Fruit fly (Drosophila melanogaster) whole organism, pupa: ENCODE measurements around the gene Rpn13R.

Experiments
- CG10348 ChIP-seq: fragments of 200-800 bp; sonication (Bioruptor generic); IDR thresholded peaks from 2 replicates; pipeline ENCODE4 v1.3.6; 2022; ENCODE audit warnings: missing biosample characterization, missing genetic modification characterization
- CG12605 ChIP-seq: fragments of 200-800 bp; sonication (Bioruptor generic); IDR thresholded peaks from 2 replicates; pipeline ENCODE4 v1.3.6; 2022; ENCODE audit warnings: missing biosample characterization, missing genetic modification characterization
- CG13204 ChIP-seq: fragments of 200-800 bp; sonication (Bioruptor generic); optimal IDR thresholded peaks from 2 replicates; lab custom pipeline; 2018; ENCODE audit warnings: missing biosample characterization, mild to moderate bottlenecking, missing genetic modification characterization, moderate library complexity
- CG14655 ChIP-seq: fragments of 200-800 bp; sonication (Bioruptor generic); optimal IDR thresholded peaks from 3 replicates; lab custom pipeline; 2017; ENCODE audit warnings: mild to moderate bottlenecking, missing biosample characterization, missing genetic modification reagents, missing genetic modification characterization
- CG15710 ChIP-seq: fragments of 200-800 bp; sonication (Bioruptor generic); optimal IDR thresholded peaks from 2 replicates; lab custom pipeline; 2018; ENCODE audit warnings: missing biosample characterization, mild to moderate bottlenecking, missing genetic modification characterization, moderate library complexity
- CG17806 ChIP-seq: fragments of 200-800 bp; sonication (Bioruptor generic); optimal IDR thresholded peaks from 2 replicates; lab custom pipeline; 2018; ENCODE audit warnings: missing biosample characterization, mild to moderate bottlenecking, missing genetic modification characterization, moderate library complexity
- CG32121 ChIP-seq: fragments of 200-800 bp; sonication (Bioruptor generic); IDR thresholded peaks from 2 replicates; pipeline ENCODE4 v1.3.6; 2022; ENCODE audit warnings: missing biosample characterization, missing genetic modification characterization
- CG34367 ChIP-seq: fragments of 200-800 bp; sonication (Bioruptor generic); optimal IDR thresholded peaks from 2 replicates; lab custom pipeline; 2018; ENCODE audit warnings: missing biosample characterization, mild to moderate bottlenecking, missing genetic modification characterization
- CG4496 ChIP-seq: fragments of 200-800 bp; sonication (Bioruptor generic); IDR thresholded peaks from 3 replicates; pipeline ENCODE4 v1.3.6; 2022; ENCODE audit warnings: missing biosample characterization, missing genetic modification characterization
- CG8159 ChIP-seq: fragments of 200-800 bp; sonication (Bioruptor generic); optimal IDR thresholded peaks from 3 replicates; lab custom pipeline; 2018; ENCODE audit warnings: missing biosample characterization, mild to moderate bottlenecking, missing genetic modification characterization, moderate library complexity
- CG8301 ChIP-seq: fragments of 200-800 bp; sonication (Bioruptor generic); optimal IDR thresholded peaks from 2 replicates; lab custom pipeline; 2018; ENCODE audit warnings: missing biosample characterization, mild to moderate bottlenecking, missing genetic modification characterization
- CG9948 ChIP-seq: fragments of 200-800 bp; sonication (Bioruptor generic); optimal IDR thresholded peaks from 2 replicates; lab custom pipeline; 2018; ENCODE audit warnings: missing biosample characterization, mild to moderate bottlenecking, missing genetic modification characterization, moderate library complexity
- D1 ChIP-seq: fragments of 200-800 bp; sonication (Bioruptor generic); optimal IDR thresholded peaks from 2 replicates; lab custom pipeline; 2018; ENCODE audit warnings: missing biosample characterization, mild to moderate bottlenecking, missing genetic modification characterization, moderate library complexity
- EcR ChIP-seq: fragments of 200-800 bp; sonication (Bioruptor generic); optimal IDR thresholded peaks from 3 replicates; lab custom pipeline; 2019; ENCODE audit warnings: missing biosample characterization, missing genetic modification characterization, mild to moderate bottlenecking, moderate library complexity, missing genetic modification reagents
- Ets98B ChIP-seq: fragments of 200-800 bp; sonication (Bioruptor generic); IDR thresholded peaks from 2 replicates; pipeline ENCODE4 v1.3.6; 2022; ENCODE audit warnings: missing biosample characterization, missing genetic modification characterization
- Pif1A ChIP-seq: fragments of 200-800 bp; sonication (Bioruptor generic); optimal IDR thresholded peaks from 3 replicates; lab custom pipeline; 2016; ENCODE audit warnings: missing biosample characterization, missing genetic modification characterization
- Pif1B ChIP-seq: fragments of 200-800 bp; sonication (Bioruptor generic); optimal IDR thresholded peaks from 3 replicates; lab custom pipeline; 2016; ENCODE audit warnings: missing biosample characterization, missing genetic modification characterization
- Snoo ChIP-seq: fragments of 200-800 bp; sonication (Bioruptor generic); optimal IDR thresholded peaks from 3 replicates; lab custom pipeline; 2017; ENCODE audit warnings: missing biosample characterization, mild to moderate bottlenecking, missing genetic modification characterization, inconsistent platforms
- fd96Ca ChIP-seq: fragments of 200-800 bp; sonication (Bioruptor generic); IDR thresholded peaks from 3 replicates; pipeline ENCODE4 v1.3.6; 2022; ENCODE audit warnings: missing biosample characterization, missing genetic modification characterization
- gl ChIP-seq: fragments of 200-800 bp; sonication (Bioruptor generic); optimal IDR thresholded peaks from 2 replicates; lab custom pipeline; 2018; ENCODE audit warnings: missing biosample characterization, mild to moderate bottlenecking, missing genetic modification characterization
- rn ChIP-seq: fragments of 200-800 bp; sonication (Bioruptor generic); IDR thresholded peaks from 2 replicates; pipeline ENCODE4 v1.3.6; 2022; ENCODE audit warnings: missing biosample characterization, missing genetic modification characterization

The Rpn13R gene

dm6 chrX:5131598-5131997 lies at the start of gene Rpn13R:
TSS of gene Rpn13R (plus strand) at chrX:5131898.
- TF ChIP-seq Snoo (tag; lab: Kevin White, UChicago) (no peak), rn (GFP tag; lab: Robert Waterston, UW) (no peak), Pif1B (GFP tag; lab: Kevin White, UChicago) (no peak), CG13204 (GFP tag; lab: Kevin White, UChicago) (no peak), CG12605 (no peak), gl (tag; lab: Kevin White, UChicago) (no peak), CG17806 (tag; lab: Kevin White, UChicago) (no peak), D1 (no peak), CG4496 (GFP tag; lab: Robert Waterston, UW) (no peak)
- TF ChIP-seq, all 21 proteins: peak for 0

dm6 chrX:5082354-5082818 lies 49.3 kb upstream of the Rpn13R start:
- TF ChIP-seq CG13204 (GFP tag; lab: Kevin White, UChicago) (peak; percentile 71), D1 (no peak), Pif1A (GFP tag; lab: Kevin White, UChicago) (peak; percentile 43), gl (tag; lab: Kevin White, UChicago) (peak; percentile 75), CG17806 (tag; lab: Kevin White, UChicago) (peak; percentile 46), CG34367 (peak; percentile 73), Snoo (tag; lab: Kevin White, UChicago) (peak; percentile 25), CG14655 (GFP tag; lab: Kevin White, UChicago) (peak; percentile 78), rn (GFP tag; lab: Robert Waterston, UW) (0 out of 2 replicates have a peak, but pooled peaks have one; percentile 25), CG9948 (peak; percentile 15), CG32121 (no peak; the same call in 1 of the 2 replicates), CG4496 (GFP tag; lab: Robert Waterston, UW) (peak; percentile 72; the same call in 2 of the 3 replicates), Ets98B (GFP tag; lab: Robert Waterston, UW) (peak; percentile 59), CG10348 (GFP tag; lab: Robert Waterston, UW) (no peak), EcR (no peak), fd96Ca (GFP tag; lab: Robert Waterston, UW) (peak; percentile 48; the same call in 1 of the 3 replicates), CG8301 (peak; percentile 65), CG8159 (peak; percentile 72), Pif1B (GFP tag; lab: Kevin White, UChicago) (peak; percentile 62), CG12605 (peak; percentile 86), CG15710 (tag; lab: Kevin White, UChicago) (peak; percentile 67)
- TF ChIP-seq, all 21 proteins: peak for 17

DNA sequence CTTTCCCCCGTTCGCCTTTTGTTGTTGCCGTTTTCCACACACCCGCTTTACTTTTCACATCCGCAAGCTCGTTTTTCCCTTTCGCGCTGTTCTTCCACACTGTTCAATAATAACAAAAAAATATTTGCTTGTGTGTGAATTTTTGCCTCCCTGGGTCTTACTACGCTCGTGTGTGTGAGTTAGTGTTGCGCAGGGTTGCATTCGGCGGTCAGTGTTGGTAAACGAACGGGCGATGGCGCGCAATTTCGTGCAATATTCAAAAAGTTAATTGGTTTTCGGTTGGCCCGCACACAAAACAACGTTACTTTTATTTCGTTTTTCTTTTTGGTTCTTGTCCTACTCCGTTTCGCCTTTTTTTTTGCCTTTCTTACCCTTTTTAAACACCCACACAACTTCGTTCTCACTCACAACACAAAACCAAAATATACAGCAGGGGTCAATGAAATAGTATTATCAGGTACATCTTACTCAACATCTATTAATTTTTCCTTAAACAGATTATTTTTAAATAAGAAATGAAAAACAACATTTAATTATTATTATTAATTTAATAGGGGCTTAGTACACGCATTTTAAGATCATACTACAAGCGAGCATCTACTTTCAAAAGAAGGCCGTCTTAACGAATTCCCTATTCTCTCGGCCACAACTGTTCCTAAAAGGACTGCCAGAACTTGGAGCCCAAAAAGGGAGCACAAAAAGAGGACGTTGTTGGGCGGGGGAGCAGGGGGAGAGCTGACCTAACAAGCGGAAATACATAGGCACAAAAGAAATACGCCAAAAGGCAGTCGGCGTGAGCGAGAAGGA lies 48.7 kb upstream of the Rpn13R start:
- TF ChIP-seq CG17806 (tag; lab: Kevin White, UChicago) (peak; percentile 31), CG32121 (no peak), CG13204 (GFP tag; lab: Kevin White, UChicago) (peak; percentile 79), fd96Ca (GFP tag; lab: Robert Waterston, UW) (peak; percentile 13; the same call in 1 of the 3 replicates), CG8159 (peak; percentile 76), Ets98B (GFP tag; lab: Robert Waterston, UW) (no peak), D1 (no peak), CG9948 (peak; percentile 54), EcR (peak; percentile 37), CG12605 (peak; percentile 17; the same call in 1 of the 2 replicates)

dm6 chrX:5083647-5084096 lies 48.0 kb upstream of the Rpn13R start:
- TF ChIP-seq EcR (no peak), CG15710 (tag; lab: Kevin White, UChicago) (peak; percentile 79), CG8301 (peak; percentile 92), Pif1B (GFP tag; lab: Kevin White, UChicago) (peak; percentile 91), Ets98B (GFP tag; lab: Robert Waterston, UW) (peak; percentile 98), CG9948 (peak; percentile 72), fd96Ca (GFP tag; lab: Robert Waterston, UW) (peak; percentile 99), CG4496 (GFP tag; lab: Robert Waterston, UW) (peak; percentile 99), CG17806 (tag; lab: Kevin White, UChicago) (peak; percentile 79), D1 (no peak), CG34367 (peak; percentile 81), CG14655 (GFP tag; lab: Kevin White, UChicago) (peak; percentile 94), CG8159 (peak; percentile 80), rn (GFP tag; lab: Robert Waterston, UW) (peak; percentile 95), Snoo (tag; lab: Kevin White, UChicago) (peak; percentile 96), gl (tag; lab: Kevin White, UChicago) (peak; percentile 71), CG32121 (peak; percentile 97), Pif1A (GFP tag; lab: Kevin White, UChicago) (peak; percentile 96), CG10348 (GFP tag; lab: Robert Waterston, UW) (peak; percentile 84), CG13204 (GFP tag; lab: Kevin White, UChicago) (no peak), CG12605 (peak; percentile 95)

DNA sequence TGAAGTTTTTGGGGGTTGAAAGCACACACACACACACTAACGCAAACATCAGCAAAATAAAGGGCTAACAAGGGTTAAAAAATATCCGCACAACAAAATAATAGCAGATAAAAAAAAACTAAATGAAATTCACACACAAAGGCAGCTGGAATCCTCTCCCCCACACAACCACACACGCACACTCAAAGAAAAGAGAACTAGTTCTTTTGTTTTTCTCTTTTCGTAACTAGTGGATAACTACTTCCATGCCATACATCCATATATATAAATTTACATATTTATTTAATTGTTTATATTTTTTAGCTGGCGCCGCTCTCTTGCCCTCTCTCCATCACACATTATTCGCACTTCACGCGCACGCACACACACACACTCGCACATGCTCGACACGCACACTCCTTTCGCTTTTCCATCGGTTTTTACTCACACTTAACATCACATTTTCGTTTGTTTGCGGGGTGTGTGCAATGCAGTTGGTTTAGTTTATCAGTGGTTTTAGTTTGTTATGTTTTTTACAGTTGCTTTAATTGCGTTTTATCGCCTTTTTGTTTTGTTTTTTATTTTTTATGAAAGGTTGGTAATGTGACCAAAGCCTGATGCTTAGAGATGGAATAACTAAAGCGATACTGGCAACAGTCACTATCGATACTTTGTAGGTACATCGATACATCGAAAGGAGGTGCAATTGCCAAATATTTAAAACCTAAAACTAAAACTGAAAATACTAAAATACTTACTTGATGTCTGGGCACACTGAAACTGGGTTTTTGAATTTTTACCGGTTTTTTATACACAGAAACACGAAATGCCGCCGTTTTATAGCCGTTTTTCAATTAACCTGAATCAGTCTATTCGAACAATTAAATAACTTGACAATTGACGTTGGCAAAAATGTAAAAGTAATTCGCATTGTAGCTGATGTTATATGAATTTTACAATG lies 47.3 kb upstream of the Rpn13R start, which contains the start of gene CG32767:
Gene CG32767, minus strand, starts transcription at position 623 of the 940 bp plus-strand sequence.
- no peak for TF ChIP-seq EcR
- peak; percentile 43; the same call in 2 of the 3 replicates for TF ChIP-seq fd96Ca (GFP tag; lab: Robert Waterston, UW)
- no peak for TF ChIP-seq Snoo (tag; lab: Kevin White, UChicago)
- no peak for TF ChIP-seq CG14655 (GFP tag; lab: Kevin White, UChicago)
- TF ChIP-seq gl (tag; lab: Kevin White, UChicago), result no peak
- TF ChIP-seq CG17806 (tag; lab: Kevin White, UChicago), result no peak
- no peak for TF ChIP-seq CG10348 (GFP tag; lab: Robert Waterston, UW)
- peak; percentile 30; the same call in 1 of the 3 replicates for TF ChIP-seq CG4496 (GFP tag; lab: Robert Waterston, UW)
- no peak for TF ChIP-seq CG15710 (tag; lab: Kevin White, UChicago)
- peak; percentile 8 for TF ChIP-seq CG8159
- TF ChIP-seq Pif1A (GFP tag; lab: Kevin White, UChicago), result peak; percentile 34
- peak; percentile 0 for TF ChIP-seq CG8301
